Fruit fly (Drosophila melanogaster) whole organism, embryonic: Measurements from ENCODE around the gene mRpS14.
A peak's percentile ranks its signal among the peaks of the same experiment; 100 is the strongest.

Experiments used
- Ada2b ChIP-seq: fragments of 200-800 bp; sonication (Bioruptor generic); IDR thresholded peaks from 2 replicates; pipeline ENCODE4 v1.3.6; 2022; ENCODE audit warnings: missing biosample characterization, missing genetic modification characterization
- Atf3 ChIP-seq: fragments of 200-800 bp; sonication (Bioruptor generic); optimal IDR thresholded peaks from 3 replicates; lab custom pipeline; 2016; ENCODE audit warnings: missing biosample characterization, missing genetic modification characterization
- CG10321 ChIP-seq: fragments of 200-800 bp; sonication (Bioruptor generic); IDR thresholded peaks from 2 replicates; pipeline ENCODE4 v1.3.6; 2022; ENCODE audit warnings: missing biosample characterization, missing genetic modification characterization
- CG10431 ChIP-seq: fragments of 200-800 bp; sonication (Bioruptor generic); optimal IDR thresholded peaks from 3 replicates; lab custom pipeline; 2018; ENCODE audit warnings: missing biosample characterization, mild to moderate bottlenecking, missing genetic modification characterization
- CG11247 ChIP-seq: fragments of 200-800 bp; sonication (Bioruptor generic); IDR thresholded peaks from 2 replicates; pipeline ENCODE4 v1.3.6; 2022; ENCODE audit warnings: missing biosample characterization, missing genetic modification characterization
- CG11723 ChIP-seq: fragments of 200-800 bp; sonication (Bioruptor generic); optimal IDR thresholded peaks from 2 replicates; lab custom pipeline; 2017; ENCODE audit warnings: missing biosample characterization, mild to moderate bottlenecking, missing genetic modification characterization
- CG14667 ChIP-seq: fragments of 200-800 bp; sonication (Bioruptor generic); IDR thresholded peaks from 2 replicates; pipeline ENCODE4 v1.3.6; 2022; ENCODE audit warnings: missing biosample characterization, missing genetic modification characterization
- CG14710 ChIP-seq: fragments of 200-800 bp; sonication (Bioruptor generic); optimal IDR thresholded peaks from 3 replicates; lab custom pipeline; 2019; ENCODE audit warnings: missing biosample characterization, mild to moderate bottlenecking, missing genetic modification characterization, moderate library complexity
- CG15479 ChIP-seq: fragments of 200-800 bp; sonication (Bioruptor generic); optimal IDR thresholded peaks from 3 replicates; lab custom pipeline; 2019; ENCODE audit warnings: missing biosample characterization, mild to moderate bottlenecking, missing genetic modification characterization, moderate library complexity
- CG15696 ChIP-seq: fragments of 200-800 bp; sonication (Bioruptor generic); optimal IDR thresholded peaks from 2 replicates; lab custom pipeline; 2019; ENCODE audit warnings: missing biosample characterization, mild to moderate bottlenecking, missing genetic modification characterization, moderate library complexity
- CG17829 ChIP-seq: fragments of 200-800 bp; optimal IDR thresholded peaks from 2 replicates; lab custom pipeline; 2019; ENCODE audit warnings: missing biosample characterization, mild to moderate bottlenecking, missing genetic modification characterization, moderate library complexity
- CG1832 ChIP-seq: fragments of 200-800 bp; sonication (Bioruptor generic); optimal IDR thresholded peaks from 2 replicates; lab custom pipeline; 2017; ENCODE audit warnings: missing biosample characterization, mild to moderate bottlenecking, missing genetic modification characterization, inconsistent platforms
- CG18619 ChIP-seq: fragments of 200-800 bp; sonication (Bioruptor generic); optimal IDR thresholded peaks from 3 replicates; lab custom pipeline; 2017; ENCODE audit warnings: missing biosample characterization, mild to moderate bottlenecking, missing genetic modification characterization
- CG2199 ChIP-seq: fragments of 200-800 bp; sonication (Bioruptor generic); IDR thresholded peaks from 3 replicates; pipeline ENCODE4 v1.3.6; 2022; ENCODE audit warnings: missing biosample characterization, missing genetic modification characterization
- CG2875 ChIP-seq: fragments of 200-800 bp; sonication (Bioruptor generic); optimal IDR thresholded peaks from 2 replicates; lab custom pipeline; 2017; ENCODE audit warnings: missing biosample characterization, mild to moderate bottlenecking, missing genetic modification characterization, missing genetic modification reagents
- CG31365 ChIP-seq: fragments of 200-800 bp; sonication (Bioruptor generic); optimal IDR thresholded peaks from 2 replicates; lab custom pipeline; 2018; ENCODE audit warnings: missing biosample characterization, mild to moderate bottlenecking, missing genetic modification characterization
- CG32532 ChIP-seq: fragments of 200-800 bp; sonication (Bioruptor generic); IDR thresholded peaks from 2 replicates; pipeline ENCODE4 v1.3.6; 2022; ENCODE audit warnings: missing biosample characterization, missing genetic modification characterization
- CG33213 ChIP-seq: fragments of 200-800 bp; sonication (Bioruptor generic); optimal IDR thresholded peaks from 3 replicates; lab custom pipeline; 2016; ENCODE audit warnings: missing biosample characterization, missing genetic modification characterization
- CG34224 ChIP-seq: fragments of 200-800 bp; sonication (Bioruptor generic); IDR thresholded peaks from 3 replicates; pipeline ENCODE4 v1.3.6; 2022; ENCODE audit warnings: missing biosample characterization, missing genetic modification characterization; ENCODE audit not compliant: partially characterized antibody
- CG5180 ChIP-seq: fragments of 200-800 bp; sonication (Bioruptor generic); optimal IDR thresholded peaks from 3 replicates; lab custom pipeline; 2017; ENCODE audit warnings: missing biosample characterization, missing genetic modification characterization, mild to moderate bottlenecking, moderate library complexity, missing genetic modification reagents
- CG5953 ChIP-seq: fragments of 200-800 bp; sonication (Bioruptor generic); IDR thresholded peaks from 2 replicates; pipeline ENCODE4 v1.3.6; 2022; ENCODE audit warnings: missing biosample characterization, missing genetic modification characterization
- CG6765 ChIP-seq: fragments of 200-800 bp; sonication (Bioruptor generic); optimal IDR thresholded peaks from 3 replicates; lab custom pipeline; 2017; ENCODE audit warnings: missing biosample characterization, mild to moderate bottlenecking, missing genetic modification characterization
- CG7556 ChIP-seq: fragments of 200-800 bp; sonication (Bioruptor generic); optimal IDR thresholded peaks from 2 replicates; lab custom pipeline; 2017; ENCODE audit warnings: missing biosample characterization, mild to moderate bottlenecking, missing genetic modification characterization
- CG8765 ChIP-seq: fragments of 200-800 bp; sonication (Bioruptor generic); IDR thresholded peaks from 2 replicates; pipeline ENCODE4 v1.3.6; 2022; ENCODE audit warnings: missing biosample characterization, missing genetic modification characterization
- CG9876 ChIP-seq: fragments of 200-800 bp; sonication (Bioruptor generic); optimal IDR thresholded peaks from 2 replicates; lab custom pipeline; 2016; ENCODE audit warnings: missing biosample characterization, missing genetic modification characterization
- CHES-1-like ChIP-seq: fragments of 200-800 bp; sonication (Bioruptor generic); optimal IDR thresholded peaks from 2 replicates; lab custom pipeline; 2016; ENCODE audit warnings: missing biosample characterization, missing genetic modification characterization
- Dek ChIP-seq: fragments of 200-800 bp; sonication (Bioruptor generic); optimal IDR thresholded peaks from 3 replicates; lab custom pipeline; 2019; ENCODE audit warnings: missing biosample characterization, mild to moderate bottlenecking, missing genetic modification characterization, moderate library complexity
- Dfd ChIP-seq, 2 experiments: fragments of >200 bp; optimal IDR thresholded peaks; 2 replicates each; lab custom pipeline; 2017; ENCODE audit warnings: missing biosample characterization in 2 of 2, missing genetic modification characterization in 2 of 2
- E2f2 ChIP-seq: fragments of 200-800 bp; sonication (Bioruptor generic); IDR thresholded peaks from 2 replicates; pipeline ENCODE4 v1.3.6; 2022; ENCODE audit warnings: missing biosample characterization, missing genetic modification characterization
- HLH54F ChIP-seq: fragments of 200-800 bp; sonication (Bioruptor generic); optimal IDR thresholded peaks from 3 replicates; lab custom pipeline; 2016; ENCODE audit warnings: missing biosample characterization, missing genetic modification characterization
- HLHmδ ChIP-seq: fragments of 200-800 bp; sonication (Bioruptor generic); optimal IDR thresholded peaks from 2 replicates; lab custom pipeline; 2018; ENCODE audit warnings: missing biosample characterization, mild to moderate bottlenecking, missing genetic modification characterization, moderate library complexity
- Mes4 ChIP-seq: fragments of 200-800 bp; sonication (Bioruptor generic); optimal IDR thresholded peaks from 2 replicates; lab custom pipeline; 2016; ENCODE audit warnings: missing biosample characterization, missing genetic modification characterization
- Nf-YB ChIP-seq: fragments of 200-800 bp; sonication (Bioruptor generic); optimal IDR thresholded peaks from 3 replicates; lab custom pipeline; 2019; ENCODE audit warnings: missing biosample characterization, mild to moderate bottlenecking, missing genetic modification characterization, moderate library complexity
- Nf-YC ChIP-seq: fragments of 200-800 bp; optimal IDR thresholded peaks from 3 replicates; lab custom pipeline; 2019; ENCODE audit warnings: missing biosample characterization, mild to moderate bottlenecking, missing genetic modification characterization, moderate library complexity
- Ravus ChIP-seq: fragments of 200-800 bp; sonication (Bioruptor generic); IDR thresholded peaks from 2 replicates; pipeline ENCODE4 v1.3.6; 2022; ENCODE audit warnings: missing biosample characterization, missing genetic modification characterization
- Rx ChIP-seq: fragments of 200-800 bp; sonication (Bioruptor generic); IDR thresholded peaks from 2 replicates; pipeline ENCODE4 v1.3.6; 2022; ENCODE audit warnings: missing biosample characterization, missing genetic modification characterization
- Stat92E ChIP-seq, 3 experiments: fragments of >200 bp in 2 of 3; fragments of 200-800 bp in 1 of 3; sonication (Bioruptor generic) in 1 of 3; optimal IDR thresholded peaks; 2 replicates each; lab custom pipeline; 2017 to 2019; ENCODE audit warnings: missing biosample characterization in 3 of 3, missing genetic modification characterization in 3 of 3, mild to moderate bottlenecking in 1 of 3, moderate library complexity in 1 of 3
- Usf ChIP-seq: fragments of 200-800 bp; sonication (Bioruptor generic); optimal IDR thresholded peaks from 2 replicates; lab custom pipeline; 2017; ENCODE audit warnings: missing genotype, missing biosample characterization, missing genetic modification characterization
- ac ChIP-seq: fragments of 200-800 bp; sonication (Bioruptor generic); optimal IDR thresholded peaks from 3 replicates; lab custom pipeline; 2017; ENCODE audit warnings: missing biosample characterization, mild to moderate bottlenecking, missing genetic modification characterization
- chn ChIP-seq: fragments of 200-800 bp; sonication (Bioruptor generic); optimal IDR thresholded peaks from 2 replicates; lab custom pipeline; 2016; ENCODE audit warnings: missing biosample characterization, missing genetic modification characterization
- eyg ChIP-seq: fragments of 200-800 bp; sonication (Bioruptor generic); optimal IDR thresholded peaks from 3 replicates; lab custom pipeline; 2016; ENCODE audit warnings: missing biosample characterization, missing genetic modification characterization
- fd96Cb ChIP-seq: fragments of 200-800 bp; sonication (Bioruptor generic); optimal IDR thresholded peaks from 2 replicates; lab custom pipeline; 2018; ENCODE audit warnings: missing biosample characterization, mild to moderate bottlenecking, missing genetic modification characterization, moderate library complexity
- gce ChIP-seq: fragments of 200-800 bp; sonication (Bioruptor generic); IDR thresholded peaks from 3 replicates; pipeline ENCODE4 v1.3.6; 2022; ENCODE audit warnings: missing biosample characterization, missing genetic modification characterization
- luna ChIP-seq: fragments of 200-800 bp; sonication (Bioruptor generic); optimal IDR thresholded peaks from 2 replicates; lab custom pipeline; 2016; ENCODE audit warnings: missing biosample characterization, missing genetic modification characterization
- pan ChIP-seq, 4 experiments: fragments of >200 bp in 3 of 4; fragments of 200-800 bp in 1 of 4; sonication (Bioruptor generic) in 1 of 4; optimal IDR thresholded peaks in 3 of 4; IDR thresholded peaks in 1 of 4; 2 replicates each; pipeline versions ENCODE4 v1.3.6 to Lab custom; 2017 to 2022; ENCODE audit warnings: missing biosample characterization in 2 of 4, missing genetic modification characterization in 2 of 4, mixed read lengths in 1 of 4
- vnd ChIP-seq: fragments of 200-800 bp; sonication (Bioruptor generic); IDR thresholded peaks from 3 replicates; pipeline ENCODE4 v1.3.6; 2022; ENCODE audit warnings: missing biosample characterization, missing genetic modification characterization; ENCODE audit not compliant: partially characterized antibody
- zf30C ChIP-seq: fragments of 200-800 bp; sonication (Bioruptor generic); optimal IDR thresholded peaks from 3 replicates; lab custom pipeline; 2018; ENCODE audit warnings: missing biosample characterization, mild to moderate bottlenecking, missing genetic modification characterization

mRpS14 gene

DNA sequence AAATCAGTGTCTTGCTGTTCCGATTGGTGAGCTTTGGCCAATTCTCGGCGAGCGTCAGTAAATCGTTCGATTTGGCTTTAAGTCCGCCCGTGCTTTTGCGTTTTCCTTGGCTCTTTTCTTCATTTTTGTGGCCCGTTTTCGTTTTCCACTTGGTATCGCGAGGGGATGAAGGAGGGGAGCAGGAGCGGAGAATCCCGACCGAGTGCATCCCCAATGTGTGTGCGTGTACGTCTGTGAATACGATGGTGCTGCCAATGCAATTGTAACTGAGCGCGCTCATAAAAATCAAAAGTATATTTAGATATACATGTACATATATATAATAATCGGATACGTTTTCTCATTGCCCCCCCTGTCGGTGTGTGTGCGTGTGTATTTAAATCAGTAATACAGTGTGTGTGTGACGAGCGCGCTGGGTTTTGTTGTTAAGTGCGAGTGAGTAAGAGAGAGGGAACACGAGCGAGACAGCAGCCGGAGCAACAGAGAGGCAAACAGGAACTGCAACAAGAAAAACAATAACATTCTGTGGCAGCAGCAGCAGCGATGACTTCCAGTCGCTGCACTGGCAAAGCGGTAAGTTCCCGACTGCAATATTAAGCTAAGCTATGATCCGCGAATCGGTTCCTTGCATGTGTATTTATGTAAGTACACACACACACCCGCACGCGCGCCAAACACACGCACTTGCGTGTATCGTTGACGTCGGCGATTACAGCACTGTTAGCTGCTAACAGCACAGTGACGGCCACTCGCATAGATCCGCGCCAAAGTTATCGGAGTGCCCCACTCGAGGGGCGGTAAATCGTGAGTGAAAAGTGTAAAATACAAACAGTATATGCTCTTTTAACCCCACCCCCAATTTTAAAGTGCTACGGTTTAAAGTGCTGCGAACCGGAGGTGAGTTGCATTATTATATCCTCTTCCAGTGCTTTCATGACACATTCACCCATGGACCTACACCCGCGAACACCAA, 15.9 kb upstream of the mRpS14 start (continued):
- no peak for TF ChIP-seq Nf-YB (GFP tag; lab: Kevin White, UChicago)
- TF ChIP-seq CG15696 (tag; lab: Kevin White, UChicago): peak; percentile 25
- peak; percentile 58 for TF ChIP-seq fd96Cb
- TF ChIP-seq Ada2b (GFP tag; lab: Robert Waterston, UW): peak; percentile 57; the same call in 1 of the 2 replicates
- TF ChIP-seq CG15479 (GFP tag; lab: Kevin White, UChicago): no peak
- TF ChIP-seq Mes4 (GFP tag; lab: Kevin White, UChicago): peak; percentile 22
- no peak for TF ChIP-seq CG34224 (GFP tag; lab: Robert Waterston, UW)
- no peak for TF ChIP-seq Stat92E (GFP tag; optimal IDR thresholded peaks at IDR 0.05; lab: Kevin White, UChicago)
- TF ChIP-seq Ravus (GFP tag; lab: Robert Waterston, UW): no peak; the same call in 1 of the 2 replicates
- TF ChIP-seq eyg (GFP tag; lab: Kevin White, UChicago): no peak
- TF ChIP-seq CG6765 (GFP tag; lab: Kevin White, UChicago): no peak
- TF ChIP-seq gce (GFP tag; lab: Robert Waterston, UW): peak; percentile 70; the same call in 1 of the 3 replicates
- TF ChIP-seq zf30C (GFP tag; lab: Kevin White, UChicago): no peak
- no peak for TF ChIP-seq CG8765
- no peak for TF ChIP-seq vnd
- peak; percentile 33 for TF ChIP-seq CG11723 (GFP tag; lab: Kevin White, UChicago)
- peak; percentile 34; the same call in 1 of the 2 replicates for TF ChIP-seq Rx
- TF ChIP-seq E2f2: peak; percentile 44
- peak; percentile 65 for TF ChIP-seq CG10321 (GFP tag; lab: Robert Waterston, UW)
- peak; percentile 57 for TF ChIP-seq Dek (tag; lab: Kevin White, UChicago)
- TF ChIP-seq chn (GFP tag; lab: Kevin White, UChicago): peak; percentile 62
- peak; percentile 24 for TF ChIP-seq Usf
- no peak for TF ChIP-seq Dfd (GFP tag; optimal IDR thresholded peaks at IDR 0.05; lab: Kevin White, UChicago)
- no peak for TF ChIP-seq HLHmδ
- peak; percentile 26 for TF ChIP-seq Atf3
- TF ChIP-seq HLH54F (GFP tag; lab: Kevin White, UChicago): peak; percentile 65
- TF ChIP-seq CG10431: no peak
- TF ChIP-seq CG17829 (tag; lab: Kevin White, UChicago): peak; percentile 53
- TF ChIP-seq CG5953: 0 out of 2 replicates have a peak, but pooled peaks have one; percentile 6
- peak; percentile 94 for TF ChIP-seq CG32532 (GFP tag; lab: Robert Waterston, UW)
- TF ChIP-seq CG14710 (tag; lab: Kevin White, UChicago): no peak
- TF ChIP-seq CG11247 (GFP tag; lab: Robert Waterston, UW): peak; percentile 41; the same call in 1 of the 2 replicates
- no peak for TF ChIP-seq pan (optimal IDR thresholded peaks at IDR 0.05; lab: Kevin White, UChicago)
- peak in 1 of 2 experiments; percentile 62 for TF ChIP-seq pan (GFP tag; optimal IDR thresholded peaks at IDR 0.05 in 1 of 2, IDR thresholded peaks at IDR 0.05 in 1 of 2)
- no peak for TF ChIP-seq CG2199
- TF ChIP-seq CG18619 (GFP tag; lab: Kevin White, UChicago): peak; percentile 61
- peak; percentile 48 for TF ChIP-seq CG31365 (tag; lab: Kevin White, UChicago)
- no peak for TF ChIP-seq CG33213 (GFP tag; lab: Kevin White, UChicago)
- no peak for TF ChIP-seq CG9876 (GFP tag; lab: Kevin White, UChicago)
- TF ChIP-seq CG5180 (GFP tag; lab: Kevin White, UChicago): peak; percentile 58
- TF ChIP-seq ac (GFP tag; lab: Kevin White, UChicago): peak; percentile 16
- TF ChIP-seq CG14667 (GFP tag; lab: Robert Waterston, UW): peak; percentile 43; the same call in 1 of the 2 replicates
- TF ChIP-seq luna (GFP tag; lab: Kevin White, UChicago): no peak
- peak; percentile 63 for TF ChIP-seq CHES-1-like (GFP tag; lab: Kevin White, UChicago)
- TF ChIP-seq CG7556 (GFP tag; lab: Kevin White, UChicago): peak; percentile 48
- TF ChIP-seq CG1832: peak; percentile 90
- no peak for TF ChIP-seq CG2875
- peak; percentile 57 for TF ChIP-seq Nf-YC
